Worm (Caenorhabditis elegans) whole organism, L4/young adult: ENCODE measurements around the gene F10E9.7.

ENCODE experiments used
- W03F9.2 ChIP-seq: fragments of 150-350 bp; optimal IDR thresholded peaks from 2 replicates; lab custom pipeline; 2014; ENCODE audit warnings: missing biosample characterization, missing genetic modification characterization
- dao-5 ChIP-seq: sonication (generic microtip); optimal IDR thresholded peaks from 2 replicates; lab custom pipeline; 2016; ENCODE audit warnings: missing genotype, missing genetic modification characterization, moderate library complexity, missing compliant biosample characterization
- him-1 ChIP-seq: sonication (generic microtip); optimal IDR thresholded peaks from 2 replicates; lab custom pipeline; 2016; ENCODE audit warnings: missing genotype, missing genetic modification reagents, missing genetic modification characterization, missing compliant biosample characterization

DNA sequence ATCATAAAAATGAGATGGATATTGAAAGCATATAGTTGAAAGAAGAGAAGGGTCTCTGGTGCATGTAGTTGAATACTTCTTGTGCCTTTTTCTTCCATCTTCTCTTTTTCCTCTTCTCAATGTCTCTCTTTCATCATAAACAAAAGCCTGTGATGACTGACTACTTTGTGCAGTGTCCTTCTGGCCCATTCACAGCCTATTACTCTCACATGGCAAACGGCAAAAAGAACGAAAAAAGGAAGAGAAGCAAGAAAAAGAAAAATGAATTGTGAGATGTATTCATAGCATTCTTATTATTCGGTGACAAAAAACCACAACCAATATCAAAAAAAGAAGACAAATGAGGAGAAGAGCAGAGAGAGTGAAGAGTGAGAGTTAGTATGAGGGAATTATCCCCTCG lies 14.0 kb upstream of the F10E9.7 start:
- TF ChIP-seq him-1 (tag; lab: Kevin White, UChicago) (no peak), dao-5 (tag; lab: Kevin White, UChicago) (no peak), W03F9.2 (tag; lab: Kevin White, UChicago) (no peak)
